Fruit fly (Drosophila melanogaster) whole organism: ENCODE measurements around the gene PVRAP.

Source experiments
- EcR ChIP-seq, 2 experiments: fragments of >200 bp; optimal IDR thresholded peaks; 2 replicates each; lab custom pipeline; 2017; ENCODE audit warnings: missing biosample characterization in 2 of 2, missing genetic modification characterization in 2 of 2, missing genetic modification reagents in 2 of 2
- pan ChIP-seq: fragments of >200 bp; optimal IDR thresholded peaks from 2 replicates; lab custom pipeline; 2017

- TF ChIP-seq pan = no peak
- no peak for TF ChIP-seq EcR (GFP tag; optimal IDR thresholded peaks at IDR 0.05; lab: Kevin White, UChicago)
These were observed 17.5 kb upstream of the PVRAP start for dm6 chr3L:5979460-5979859.
